Fruit fly (Drosophila melanogaster) whole organism, wandering third instar larva: Measurements from ENCODE around the gene AIF.

Source experiments
- Abd-B ChIP-seq: fragments of >200 bp; optimal IDR thresholded peaks from 2 replicates; lab custom pipeline; 2017; ENCODE audit warnings: missing biosample characterization, missing genetic modification characterization
- CG32264 ChIP-seq: fragments of 200-800 bp; sonication (Bioruptor generic); optimal IDR thresholded peaks from 2 replicates; lab custom pipeline; 2016; ENCODE audit warnings: missing biosample characterization, missing genetic modification characterization
- CG9705 ChIP-seq: fragments of 200-800 bp; sonication (Bioruptor generic); optimal IDR thresholded peaks from 2 replicates; lab custom pipeline; 2018; ENCODE audit warnings: missing biosample characterization, mild to moderate bottlenecking, missing genetic modification characterization
- CrebA ChIP-seq: fragments of 200-800 bp; sonication (Bioruptor generic); optimal IDR thresholded peaks from 2 replicates; lab custom pipeline; 2016; ENCODE audit warnings: missing biosample characterization, mild to moderate bottlenecking, missing genetic modification characterization, borderline replicate concordance
- Dfd ChIP-seq: fragments of >200 bp; optimal IDR thresholded peaks from 2 replicates; lab custom pipeline; 2017; ENCODE audit warnings: missing biosample characterization, missing genetic modification characterization
- Dif ChIP-seq: fragments of 200-275, 200-300 bp; sonication (Bioruptor generic); optimal IDR thresholded peaks from 2 replicates; lab custom pipeline; 2018; ENCODE audit warnings: missing biosample characterization, missing genetic modification characterization; ENCODE audit not compliant: partially characterized antibody
- GATAd ChIP-seq: sonication (Bioruptor generic); optimal IDR thresholded peaks from 2 replicates; lab custom pipeline; 2016; ENCODE audit warnings: missing biosample characterization, missing genetic modification characterization
- HLH106 ChIP-seq: fragments of 200-800 bp; optimal IDR thresholded peaks from 3 replicates; lab custom pipeline; 2019; ENCODE audit warnings: missing biosample characterization, mild to moderate bottlenecking, missing genetic modification characterization, moderate library complexity
- Hr83 ChIP-seq: fragments of 200-300 bp; sonication (Bioruptor generic); optimal IDR thresholded peaks from 2 replicates; lab custom pipeline; 2016; ENCODE audit warnings: missing biosample characterization, mild to moderate bottlenecking, missing genetic modification characterization, moderate library complexity; ENCODE audit not compliant: poor library complexity, severe bottlenecking
- Jra ChIP-seq: sonication (Bioruptor generic); optimal IDR thresholded peaks from 2 replicates; lab custom pipeline; 2016; ENCODE audit warnings: missing biosample characterization, missing genetic modification characterization
- Mio ChIP-seq: sonication (Bioruptor generic); optimal IDR thresholded peaks from 2 replicates; lab custom pipeline; 2016; ENCODE audit warnings: missing biosample characterization, missing genetic modification characterization
- Myc ChIP-seq: fragments of >200 bp; optimal IDR thresholded peaks from 2 replicates; lab custom pipeline; 2017
- N ChIP-seq: fragments of >200 bp; optimal IDR thresholded peaks from 2 replicates; lab custom pipeline; 2018; ENCODE audit warnings: missing biosample characterization, missing external identifiers, missing genetic modification characterization
- OdsH ChIP-seq: fragments of 200-800 bp; sonication (Bioruptor generic); optimal IDR thresholded peaks from 2 replicates; lab custom pipeline; 2016; ENCODE audit warnings: missing biosample characterization, mild to moderate bottlenecking, missing genetic modification characterization
- Rel ChIP-seq, 2 experiments: fragments of 200-800 bp; sonication (Bioruptor generic) in 1 of 2; optimal IDR thresholded peaks; 2 replicates in 1 of 2; 3 replicates in 1 of 2; lab custom pipeline; 2016 to 2019; ENCODE audit warnings: mild to moderate bottlenecking in 2 of 2, missing biosample characterization in 2 of 2, missing genetic modification characterization in 2 of 2, moderate library complexity in 1 of 2
- Sp1 ChIP-seq: fragments of 200-800 bp; sonication (Bioruptor generic); optimal IDR thresholded peaks from 3 replicates; lab custom pipeline; 2019; ENCODE audit warnings: missing biosample characterization, mild to moderate bottlenecking, missing genetic modification characterization, moderate library complexity
- Vsx2 ChIP-seq: fragments of 200-300, 225-300 bp; sonication (Bioruptor generic); optimal IDR thresholded peaks from 2 replicates; lab custom pipeline; 2018; ENCODE audit warnings: missing biosample characterization, missing genetic modification characterization; ENCODE audit not compliant: partially characterized antibody
- br ChIP-seq: fragments of 200-800 bp; sonication (Bioruptor generic); optimal IDR thresholded peaks from 2 replicates; lab custom pipeline; 2016; ENCODE audit warnings: missing biosample characterization, missing genetic modification characterization
- brk ChIP-seq: fragments of 200-800 bp; sonication (Bioruptor generic); optimal IDR thresholded peaks from 2 replicates; lab custom pipeline; 2016; ENCODE audit warnings: missing biosample characterization, mild to moderate bottlenecking, missing genetic modification characterization
- dl ChIP-seq, 2 experiments: fragments of 175-275, 200-275 bp in 1 of 2; fragments of 200-275 bp in 1 of 2; sonication (Bioruptor generic); optimal IDR thresholded peaks; lab custom pipeline; 2018; ENCODE audit warnings: mild to moderate bottlenecking in 2 of 2, missing biosample characterization in 2 of 2, missing genetic modification characterization in 2 of 2, moderate library complexity in 2 of 2; ENCODE audit not compliant: partially characterized antibody in 2 of 2, insufficient read depth in 1 of 2
- dmrt93B ChIP-seq: fragments of 200-800 bp; sonication (Bioruptor generic); optimal IDR thresholded peaks from 2 replicates; lab custom pipeline; 2018; ENCODE audit warnings: missing biosample characterization, mild to moderate bottlenecking, missing genetic modification characterization
- foxo ChIP-seq, 2 experiments: fragments of 200-800 bp; sonication (Bioruptor generic); optimal IDR thresholded peaks; 2 replicates in 1 of 2; 3 replicates in 1 of 2; lab custom pipeline; 2016 to 2017; ENCODE audit warnings: missing biosample characterization in 2 of 2, missing genetic modification characterization in 2 of 2
- h ChIP-seq: fragments of 200-800 bp; sonication (Bioruptor generic); optimal IDR thresholded peaks from 3 replicates; lab custom pipeline; 2016; ENCODE audit warnings: missing biosample characterization, mild to moderate bottlenecking, missing genetic modification characterization
- jim ChIP-seq: fragments of 175-275, 200-325 bp; sonication (Bioruptor generic); optimal IDR thresholded peaks from 2 replicates; lab custom pipeline; 2016; ENCODE audit warnings: missing biosample characterization, mild to moderate bottlenecking, missing genetic modification characterization
- lola ChIP-seq: fragments of >200 bp; optimal IDR thresholded peaks from 2 replicates; lab custom pipeline; 2017; ENCODE audit warnings: missing biosample characterization, missing genetic modification characterization
- psq ChIP-seq: fragments of 200-800 bp; sonication (Bioruptor generic); optimal IDR thresholded peaks from 3 replicates; lab custom pipeline; 2017; ENCODE audit warnings: missing biosample characterization, mild to moderate bottlenecking, missing genetic modification characterization, moderate library complexity
- rgr ChIP-seq: fragments of 200-800 bp; sonication (Bioruptor generic); optimal IDR thresholded peaks from 3 replicates; lab custom pipeline; 2016; ENCODE audit warnings: missing biosample characterization, mild to moderate bottlenecking, missing genetic modification characterization
- sage ChIP-seq: fragments of 200-800 bp; sonication (Bioruptor generic); optimal IDR thresholded peaks from 2 replicates; lab custom pipeline; 2016; ENCODE audit warnings: missing biosample characterization, mild to moderate bottlenecking, missing genetic modification characterization
- sv ChIP-seq: fragments of 200-800 bp; sonication (Bioruptor generic); optimal IDR thresholded peaks from 3 replicates; lab custom pipeline; 2016; ENCODE audit warnings: missing biosample characterization, missing genetic modification characterization

Gene AIF

DNA sequence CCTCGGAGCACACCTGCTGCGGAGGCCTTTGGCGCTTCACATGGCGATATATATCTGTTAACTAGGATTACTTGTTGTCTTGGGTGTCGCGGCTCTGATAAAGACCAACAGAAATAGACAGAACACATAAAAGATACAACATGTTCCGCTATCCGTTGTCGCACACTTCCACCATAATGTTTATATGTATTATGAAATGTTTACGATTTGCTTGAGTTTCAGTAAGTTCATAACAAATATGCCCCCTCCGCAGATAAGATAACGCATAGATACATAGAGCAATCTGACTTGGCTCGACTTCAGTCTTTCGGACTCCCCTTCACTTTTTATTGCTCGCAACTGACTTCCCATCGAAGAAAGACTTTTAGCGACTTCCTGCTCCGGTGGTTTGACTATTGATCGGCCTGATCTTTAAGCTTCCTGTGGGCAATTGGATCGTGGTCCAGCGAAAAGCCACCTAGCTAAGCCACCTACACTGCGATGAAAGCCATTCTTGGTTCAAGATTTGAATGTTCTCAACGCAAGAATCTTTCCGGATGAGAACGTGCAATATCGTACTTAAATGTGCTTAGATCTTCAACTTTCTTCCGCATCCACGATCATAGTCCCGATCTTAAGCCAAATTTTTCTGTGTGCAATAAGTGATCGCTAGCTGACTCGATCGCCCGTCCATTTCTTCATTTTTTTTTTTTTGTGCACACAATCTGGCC lies 16.8 kb downstream of the AIF start:
- peak; percentile 34 for TF ChIP-seq br (GFP tag; lab: Kevin White, UChicago)
- TF ChIP-seq h, result peak; percentile 26
- no peak for TF ChIP-seq sage
- peak; percentile 29 for TF ChIP-seq Hr83 (GFP tag; lab: Kevin White, UChicago)
- TF ChIP-seq Sp1, result no peak
- TF ChIP-seq Rel (GFP tag; optimal IDR thresholded peaks at IDR 0.05; lab: Kevin White, UChicago), result no peak
- peak; percentile 4 for TF ChIP-seq Rel (tag; optimal IDR thresholded peaks at IDR 0.05; lab: Kevin White, UChicago)

dm6 chr2L:2168894-2169456 lies 17.4 kb downstream of the AIF start:
- TF ChIP-seq jim (GFP tag; lab: Kevin White, UChicago) (no peak), N (GFP tag; lab: Kevin White, UChicago) (no peak), h (no peak), brk (GFP tag; lab: Kevin White, UChicago) (no peak), lola (no peak), sage (no peak), GATAd (GFP tag; lab: Kevin White, UChicago) (no peak), OdsH (GFP tag; lab: Kevin White, UChicago) (no peak), HLH106 (tag; lab: Kevin White, UChicago) (no peak), Myc (no peak), Dfd (GFP tag; lab: Kevin White, UChicago) (no peak), Jra (GFP tag; lab: Kevin White, UChicago) (no peak), Vsx2 (GFP tag; lab: Kevin White, UChicago) (no peak), CG9705 (GFP tag; lab: Kevin White, UChicago) (no peak), Rel (GFP tag; optimal IDR thresholded peaks at IDR 0.05; lab: Kevin White, UChicago) (no peak), Rel (tag; optimal IDR thresholded peaks at IDR 0.05; lab: Kevin White, UChicago) (no peak), CG32264 (GFP tag; lab: Kevin White, UChicago) (no peak), Dif (no peak), Mio (GFP tag; lab: Kevin White, UChicago) (no peak)

- TF ChIP-seq foxo (GFP tag; optimal IDR thresholded peaks at IDR 0.05; lab: Kevin White, UChicago), result peak in 1 of 2 experiments; percentile 11
- TF ChIP-seq HLH106 (tag; lab: Kevin White, UChicago), result peak; percentile 25
- TF ChIP-seq brk (GFP tag; lab: Kevin White, UChicago), result peak; percentile 68
- TF ChIP-seq sage, result no peak
- peak; percentile 31 for TF ChIP-seq OdsH (GFP tag; lab: Kevin White, UChicago)
- no peak for TF ChIP-seq Abd-B (GFP tag; lab: Kevin White, UChicago)
- peak; percentile 52 for TF ChIP-seq Sp1
- no peak for TF ChIP-seq sv (GFP tag; lab: Kevin White, UChicago)
- TF ChIP-seq h, result peak; percentile 54
- TF ChIP-seq CG9705 (GFP tag; lab: Kevin White, UChicago), result no peak
- peak; percentile 69 for TF ChIP-seq psq
- no peak for TF ChIP-seq dmrt93B (GFP tag; lab: Kevin White, UChicago)
- TF ChIP-seq Jra (GFP tag; lab: Kevin White, UChicago), result no peak
- TF ChIP-seq CG32264 (GFP tag; lab: Kevin White, UChicago), result no peak
- TF ChIP-seq CrebA (GFP tag; lab: Kevin White, UChicago), result peak; percentile 60
- no peak for TF ChIP-seq Rel (GFP tag; optimal IDR thresholded peaks at IDR 0.05; lab: Kevin White, UChicago)
- peak; percentile 76 for TF ChIP-seq Rel (tag; optimal IDR thresholded peaks at IDR 0.05; lab: Kevin White, UChicago)
These were observed 20.0 kb downstream of the AIF start for dm6 chr2L:2171366-2172078.

- no peak for TF ChIP-seq dl (GFP tag; optimal IDR thresholded peaks at IDR 0.05; lab: Kevin White, UChicago; ENCODE audit: insufficient read depth in 1 of 2, partially characterized antibody in 2 of 2)
- no peak for TF ChIP-seq Hr83 (GFP tag; lab: Kevin White, UChicago)
- TF ChIP-seq rgr (GFP tag; lab: Kevin White, UChicago), result no peak
These were observed 21.0 kb downstream of the AIF start for dm6 chr2L:2172460-2173121.
